Fruit fly (Drosophila melanogaster): Measurements from ENCODE around the gene AspRS-m.

- TF ChIP-seq CG7368 (GFP tag; optimal IDR thresholded peaks at IDR 0.05) (no peak), CG4318 (GFP tag; optimal IDR thresholded peaks at IDR 0.05) (no peak), CG1621 (tag; optimal IDR thresholded peaks at IDR 0.05) (no peak), achi (GFP tag; optimal IDR thresholded peaks at IDR 0.05) (no peak), Met (GFP tag; optimal IDR thresholded peaks at IDR 0.05) (no peak), Hr39 (GFP tag; optimal IDR thresholded peaks at IDR 0.05) (no peak), Hr4 (GFP tag; optimal IDR thresholded peaks at IDR 0.05) (no peak), CG8319 (GFP tag; optimal IDR thresholded peaks at IDR 0.05) (no peak), OdsH (GFP tag; optimal IDR thresholded peaks at IDR 0.05) (no peak), CG11762 (GFP tag; optimal IDR thresholded peaks at IDR 0.05; ENCODE audit: insufficient read depth) (no peak), CG16779 (tag; optimal IDR thresholded peaks at IDR 0.05) (no peak), Ets96B (tag; optimal IDR thresholded peaks at IDR 0.05) (no peak), CG6276 (GFP tag; optimal IDR thresholded peaks at IDR 0.05) (no peak)
These were observed 2.0 kb upstream of the AspRS-m start, which contains the start of gene Cse1 for dm6 chr2L:16824905-16825333.
